Fruit fly (Drosophila melanogaster) S2 (cell line): Measurements from ENCODE around the gene CG4080.

Experiments used
- CG8478 ChIP-seq: fragments of >200 bp; optimal IDR thresholded peaks from 2 replicates; lab custom pipeline; 2018
- CTCF ChIP-seq, 2 experiments: fragments of >200 bp; optimal IDR thresholded peaks; 2 replicates each; lab custom pipeline; 2018

Gene CG4080

DNA sequence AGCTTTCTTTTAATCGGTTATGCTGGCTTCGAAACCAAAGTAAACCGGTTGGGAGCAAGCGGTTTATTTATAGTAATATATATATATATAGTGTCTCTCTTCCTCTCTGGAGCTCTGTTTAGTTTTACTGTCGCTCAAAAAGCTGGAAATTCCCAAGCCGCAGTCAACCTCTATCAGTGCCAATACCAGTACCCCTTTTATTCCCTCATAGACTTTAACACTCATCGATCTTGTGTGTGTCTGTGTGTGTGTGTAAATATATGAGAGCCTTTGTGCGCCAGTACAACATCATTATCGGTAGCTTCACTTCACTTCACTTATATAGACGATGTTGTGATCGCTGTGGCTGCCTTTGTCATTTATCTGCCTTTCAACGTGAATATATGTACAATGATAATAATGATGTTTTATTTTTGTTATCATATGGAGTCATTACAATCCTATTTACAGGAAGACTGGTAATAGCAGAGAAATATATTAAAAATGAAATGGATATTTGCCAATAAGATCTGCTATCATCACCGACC, 61.0 kb downstream of the CG4080 start:
- no peak for TF ChIP-seq CTCF (optimal IDR thresholded peaks at IDR 0.05; lab: Kevin White, UChicago)
- no peak for TF ChIP-seq CG8478 (lab: Kevin White, UChicago)
